Fruit fly (Drosophila melanogaster): ENCODE results near the gene sinah.

sinah gene

DNA sequence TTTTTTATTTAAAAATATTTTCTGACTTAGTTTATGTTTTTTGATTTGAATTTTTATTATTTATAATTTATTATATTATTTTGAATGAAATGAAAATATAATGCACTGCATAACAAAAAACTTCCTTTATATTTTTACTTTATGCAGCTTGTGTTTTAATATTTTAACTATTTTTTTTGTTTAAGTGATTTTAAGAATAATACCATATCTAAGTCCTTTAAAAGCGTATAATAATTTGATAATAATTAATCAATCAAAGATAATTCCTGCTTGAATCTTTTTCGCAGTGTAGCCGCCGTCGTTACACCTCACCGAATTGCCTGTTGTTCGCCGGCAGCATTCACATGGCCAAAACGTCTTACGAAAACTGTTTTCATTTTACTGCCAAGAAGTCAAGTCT is 33.7 kb upstream of the sinah start (continued):
- no peak for TF ChIP-seq Lpt (GFP tag; optimal IDR thresholded peaks at IDR 0.05)

DNA sequence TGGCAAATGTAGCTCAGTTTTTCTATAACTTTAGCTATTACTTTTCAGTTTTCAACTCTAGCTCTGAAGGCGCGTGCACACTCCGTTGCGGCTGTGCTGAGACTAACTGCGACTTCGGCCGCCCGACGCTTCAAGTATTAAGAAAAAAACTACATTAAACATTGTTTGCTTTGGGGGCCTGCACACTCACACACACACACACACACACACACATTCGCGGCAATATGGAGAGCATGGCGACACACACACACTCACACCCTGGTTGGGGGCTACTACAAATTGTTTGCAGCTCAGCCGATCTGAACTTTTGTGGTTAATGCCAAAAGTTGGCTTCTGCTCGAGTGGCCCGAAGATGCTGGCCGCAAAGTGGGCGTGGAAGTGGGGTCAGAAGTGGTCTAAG is 29.9 kb upstream of the sinah start, which contains the start of gene CG13024:
Gene CG13024 (minus strand): TSS at position 108 of the 400 bp plus-strand sequence.
- TF ChIP-seq Hr38 (GFP tag; optimal IDR thresholded peaks at IDR 0.05) (no peak), CG3032 (tag; optimal IDR thresholded peaks at IDR 0.05) (no peak), Eip78C (GFP tag) (no peak), fd85E (GFP tag; optimal IDR thresholded peaks at IDR 0.05) (no peak), CG6854 (GFP tag; optimal IDR thresholded peaks at IDR 0.05) (no peak), CG11902 (GFP tag; optimal IDR thresholded peaks at IDR 0.05) (no peak), CG10669 (GFP tag; optimal IDR thresholded peaks at IDR 0.05) (no peak), CG9139 (GFP tag; optimal IDR thresholded peaks at IDR 0.05) (no peak), fd59A (GFP tag; optimal IDR thresholded peaks at IDR 0.05) (no peak), Eip93F (GFP tag; optimal IDR thresholded peaks at IDR 0.05) (no peak), fkh (GFP tag; optimal IDR thresholded peaks at IDR 0.05) (no peak), CG6808 (GFP tag; optimal IDR thresholded peaks at IDR 0.05) (no peak), CG8632 (GFP tag; optimal IDR thresholded peaks at IDR 0.05) (no peak), dac (GFP tag; optimal IDR thresholded peaks at IDR 0.05) (no peak), ss (GFP tag; optimal IDR thresholded peaks at IDR 0.05) (no peak)

DNA sequence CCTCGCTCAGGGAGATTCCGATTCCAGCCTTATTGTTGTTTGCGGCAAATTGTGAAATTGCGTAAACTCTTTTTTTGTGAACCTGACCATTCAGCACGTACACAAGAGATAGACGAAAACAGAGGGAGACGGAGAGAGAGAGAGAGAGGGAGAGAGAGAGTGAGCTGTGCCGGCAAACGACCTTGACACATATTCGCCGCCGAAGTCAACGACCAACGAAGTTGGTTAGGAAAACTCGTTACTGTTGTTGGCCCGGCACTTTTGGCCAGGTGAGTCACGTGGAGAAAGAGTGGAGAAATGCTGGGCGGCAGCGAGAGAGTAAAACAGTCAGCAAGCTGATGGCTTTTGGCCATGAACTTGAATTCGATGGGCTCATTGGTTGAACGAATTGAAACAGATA is 28.9 kb upstream of the sinah start:
- TF ChIP-seq Eip75B (GFP tag; optimal IDR thresholded peaks at IDR 0.05): peak; percentile 27
- TF ChIP-seq CG9139 (GFP tag; optimal IDR thresholded peaks at IDR 0.05): no peak
- TF ChIP-seq Blimp-1 (GFP tag; optimal IDR thresholded peaks at IDR 0.05): peak; percentile 34

DNA sequence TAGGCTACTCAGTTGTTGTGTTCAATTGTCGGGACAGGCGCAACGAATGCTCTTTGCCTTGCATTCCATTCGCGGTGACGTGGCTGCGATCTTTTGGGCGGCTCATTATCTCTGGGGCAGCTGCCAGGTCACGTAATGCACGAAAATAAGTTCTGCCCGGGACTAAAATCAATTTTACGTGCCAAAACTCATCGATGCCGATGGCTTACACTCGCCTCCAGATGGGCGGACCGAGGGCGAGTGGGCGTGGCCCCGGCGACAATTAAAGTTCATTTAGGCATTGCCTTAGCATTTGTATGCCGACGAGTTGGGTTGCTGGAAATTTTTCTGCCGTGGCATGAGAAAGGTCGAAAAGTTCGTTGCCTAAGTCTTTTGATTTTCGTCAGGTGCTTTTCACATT is 22.1 kb upstream of the sinah start:
- TF ChIP-seq CG8319 (GFP tag; optimal IDR thresholded peaks at IDR 0.05) (no peak), net (GFP tag; optimal IDR thresholded peaks at IDR 0.05) (no peak), Hr38 (GFP tag; optimal IDR thresholded peaks at IDR 0.05) (no peak), CG34406 (GFP tag; optimal IDR thresholded peaks at IDR 0.05) (no peak), CG15336 (GFP tag; IDR thresholded peaks at IDR 0.05) (no peak), Ets96B (tag; optimal IDR thresholded peaks at IDR 0.05) (no peak), Gug (GFP tag; IDR thresholded peaks at IDR 0.05) (no peak)

DNA sequence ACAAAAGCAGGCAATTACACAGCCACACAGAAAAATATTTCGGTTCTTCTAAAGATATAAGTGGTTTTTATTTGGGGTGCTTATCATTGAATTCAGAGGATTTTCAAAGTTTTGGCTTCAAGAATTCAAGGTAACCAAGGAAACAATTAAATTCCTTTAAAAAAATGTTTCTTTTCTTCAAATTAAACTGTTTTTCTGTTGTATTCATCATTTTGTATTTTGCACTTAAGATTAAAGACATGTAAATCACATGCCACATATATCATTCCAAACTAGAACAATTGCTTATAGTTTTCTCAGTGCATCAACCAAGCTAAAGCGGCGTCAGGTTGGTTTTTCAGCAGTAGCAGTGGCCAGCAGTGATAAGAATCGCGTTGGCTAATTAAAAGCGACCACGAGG is 18.3 kb upstream of the sinah start:
- TF ChIP-seq spab (GFP tag; optimal IDR thresholded peaks at IDR 0.05) (peak; percentile 16), CG8632 (GFP tag; optimal IDR thresholded peaks at IDR 0.05) (peak; percentile 3), CG1621 (tag; optimal IDR thresholded peaks at IDR 0.05) (no peak), Sox102F (GFP tag; optimal IDR thresholded peaks at IDR 0.05) (no peak), CG9139 (GFP tag; optimal IDR thresholded peaks at IDR 0.05) (no peak), Met (GFP tag; optimal IDR thresholded peaks at IDR 0.05) (no peak), Eip93F (GFP tag; optimal IDR thresholded peaks at IDR 0.05) (no peak), CG3032 (tag; optimal IDR thresholded peaks at IDR 0.05) (peak; percentile 5), pdm3 (GFP tag; optimal IDR thresholded peaks at IDR 0.05) (peak; percentile 7), ss (GFP tag; optimal IDR thresholded peaks at IDR 0.05) (peak in 1 of 2 experiments; percentile 22), CG6808 (GFP tag; optimal IDR thresholded peaks at IDR 0.05) (peak; percentile 5), Eip78C (GFP tag) (peak; percentile 66)

DNA sequence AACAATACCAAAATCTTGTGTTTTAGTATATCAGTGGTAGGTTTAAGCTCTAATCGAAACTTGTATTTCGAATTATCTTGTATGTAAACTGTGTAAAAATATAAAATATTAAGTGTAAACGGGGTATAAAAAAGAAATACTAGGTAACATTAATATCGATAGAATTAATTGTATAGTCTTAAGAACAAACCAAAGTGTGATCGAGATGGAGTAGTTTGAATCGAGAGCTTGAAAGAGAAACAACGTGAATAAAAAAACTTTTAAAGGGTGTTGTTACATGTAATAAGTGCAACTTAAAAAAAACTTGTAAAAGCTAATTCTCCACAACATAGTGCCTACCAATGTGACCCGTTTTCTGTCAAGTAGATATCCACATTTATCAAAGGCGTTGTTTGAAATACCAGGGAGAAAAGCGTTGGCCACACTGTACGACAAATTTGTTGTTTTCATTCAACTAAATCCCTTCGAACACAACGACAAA is 16.8 kb upstream of the sinah start, which contains the start of gene TSG101:
Gene TSG101 (plus strand): TSS at position 208 of the 481 bp plus-strand sequence.
- TF ChIP-seq Ets96B (tag; optimal IDR thresholded peaks at IDR 0.05) (no peak), Ets21C (GFP tag; optimal IDR thresholded peaks at IDR 0.05) (no peak), lz (GFP tag; optimal IDR thresholded peaks at IDR 0.05) (peak; percentile 11), Sox102F (GFP tag; optimal IDR thresholded peaks at IDR 0.05) (no peak), cyc (GFP tag; optimal IDR thresholded peaks at IDR 0.05) (no peak), dsx (GFP tag; optimal IDR thresholded peaks at IDR 0.05; ENCODE audit: poor library complexity, severe bottlenecking) (peak; percentile 54), CG3032 (tag; optimal IDR thresholded peaks at IDR 0.05) (peak; percentile 19), Eip75B (GFP tag; optimal IDR thresholded peaks at IDR 0.05) (no peak), Sox14 (GFP tag; optimal IDR thresholded peaks at IDR 0.05) (peak; percentile 50), CG11762 (GFP tag; optimal IDR thresholded peaks at IDR 0.05; ENCODE audit: insufficient read depth) (no peak), CG11294 (GFP tag; IDR thresholded peaks at IDR 0.05) (no peak), CG10669 (GFP tag; optimal IDR thresholded peaks at IDR 0.05) (no peak), CG6808 (GFP tag; optimal IDR thresholded peaks at IDR 0.05) (peak; percentile 99), achi (GFP tag; optimal IDR thresholded peaks at IDR 0.05) (no peak), Gug (GFP tag; IDR thresholded peaks at IDR 0.05) (no peak), OdsH (GFP tag; optimal IDR thresholded peaks at IDR 0.05) (no peak), Eip78C (GFP tag) (peak; percentile 62)
